Fruit fly (Drosophila melanogaster): ENCODE data around the gene Obp93a.

Gene Obp93a

dm6 chr3R:21129617-21130016 is at the start of gene Obp93a:
TSS of gene Obp93a (minus strand) at chr3R:21129717.
- TF ChIP-seq insv (optimal IDR thresholded peaks at IDR 0.05), result no peak
- TF ChIP-seq Sin3A (optimal IDR thresholded peaks at IDR 0.05), result no peak
- no peak for TF ChIP-seq ttk (optimal IDR thresholded peaks at IDR 0.05)
- no peak for TF ChIP-seq psq (optimal IDR thresholded peaks at IDR 0.05)
- TF ChIP-seq Myc (optimal IDR thresholded peaks at IDR 0.05), result no peak
- no peak for TF ChIP-seq h (optimal IDR thresholded peaks at IDR 0.05)

- TF ChIP-seq ttk (optimal IDR thresholded peaks at IDR 0.05) (no peak), psq (optimal IDR thresholded peaks at IDR 0.05) (no peak), insv (optimal IDR thresholded peaks at IDR 0.05) (no peak), h (optimal IDR thresholded peaks at IDR 0.05) (no peak), Sin3A (optimal IDR thresholded peaks at IDR 0.05) (no peak), Myc (optimal IDR thresholded peaks at IDR 0.05) (no peak)
Observed at dm6 chr3R:21176663-21177145, 47.2 kb upstream of the Obp93a start.

DNA sequence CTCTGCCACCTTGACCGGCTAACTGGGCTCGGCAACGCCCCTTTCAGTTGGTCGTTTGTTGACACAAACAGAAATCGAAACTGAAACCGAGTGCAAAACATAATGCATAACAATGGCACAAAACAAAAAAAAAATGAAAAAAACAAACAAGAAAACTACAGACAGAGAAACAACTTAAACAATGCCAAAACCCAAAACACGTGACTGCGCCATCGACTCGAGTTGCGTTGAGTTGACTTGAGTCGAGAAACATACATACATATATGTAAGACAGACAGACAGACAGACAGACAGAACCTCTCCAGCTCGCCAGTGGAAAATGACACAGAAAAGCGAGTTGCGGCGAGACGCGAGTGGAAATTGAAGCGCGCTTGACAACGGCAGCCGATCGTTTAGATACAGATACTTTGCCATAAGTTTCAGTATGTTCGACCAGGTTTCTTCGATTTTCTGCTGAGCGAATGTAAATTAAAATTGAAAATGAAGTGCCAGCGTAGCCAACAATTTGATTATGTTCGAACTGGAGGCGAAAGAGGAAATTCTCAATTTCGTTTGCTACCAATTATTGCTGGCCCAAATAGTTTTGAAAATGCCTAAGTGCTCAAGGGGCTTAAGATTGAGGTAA is 40.1 kb upstream of the Obp93a start:
- no peak for TF ChIP-seq insv (optimal IDR thresholded peaks at IDR 0.05)
- no peak for TF ChIP-seq ttk (optimal IDR thresholded peaks at IDR 0.05)
- no peak for TF ChIP-seq psq (optimal IDR thresholded peaks at IDR 0.05)
- no peak for TF ChIP-seq Sin3A (optimal IDR thresholded peaks at IDR 0.05)
- no peak for TF ChIP-seq h (optimal IDR thresholded peaks at IDR 0.05)
- TF ChIP-seq Myc (optimal IDR thresholded peaks at IDR 0.05), result no peak

dm6 chr3R:21168105-21168504 is 38.6 kb upstream of the Obp93a start, which contains the start of gene Snmp1:
TSS of gene Snmp1 (minus strand) at chr3R:21168205.
- TF ChIP-seq insv (optimal IDR thresholded peaks at IDR 0.05) (no peak), h (optimal IDR thresholded peaks at IDR 0.05) (no peak), psq (optimal IDR thresholded peaks at IDR 0.05) (no peak), ttk (optimal IDR thresholded peaks at IDR 0.05) (no peak), Myc (optimal IDR thresholded peaks at IDR 0.05) (no peak), Sin3A (optimal IDR thresholded peaks at IDR 0.05) (no peak)

DNA sequence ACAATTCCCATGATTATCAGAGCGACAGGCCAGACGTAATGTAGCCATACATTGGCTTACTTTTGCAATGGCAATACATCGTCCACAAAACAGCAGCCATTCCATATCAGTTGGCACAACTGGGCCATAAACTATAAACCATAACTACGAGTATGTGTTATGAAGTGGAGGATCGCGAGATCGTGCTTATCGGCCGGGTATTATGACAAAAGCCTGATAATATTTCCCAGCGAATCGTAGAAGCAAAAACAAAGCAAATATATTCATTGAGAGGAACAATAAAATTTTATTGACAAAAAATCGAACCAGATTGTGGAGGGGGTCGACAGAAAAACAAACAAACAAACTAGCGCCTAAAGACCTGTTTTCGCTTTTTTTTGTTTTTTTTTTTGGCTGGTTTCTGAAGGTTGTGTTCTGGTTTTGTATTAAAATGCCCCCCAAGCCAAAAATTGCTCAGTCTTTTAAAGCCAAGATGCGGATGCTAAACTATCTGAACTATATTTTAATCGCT is 33.9 kb upstream of the Obp93a start, which contains the start of gene CG5810:
TSS of gene CG5810 (plus strand) at position 461 of the 511 bp plus-strand sequence.
- TF ChIP-seq ttk (optimal IDR thresholded peaks at IDR 0.05) (no peak), h (optimal IDR thresholded peaks at IDR 0.05) (no peak), Myc (optimal IDR thresholded peaks at IDR 0.05) (no peak), insv (optimal IDR thresholded peaks at IDR 0.05) (no peak), Sin3A (optimal IDR thresholded peaks at IDR 0.05) (no peak), psq (optimal IDR thresholded peaks at IDR 0.05) (no peak)

DNA sequence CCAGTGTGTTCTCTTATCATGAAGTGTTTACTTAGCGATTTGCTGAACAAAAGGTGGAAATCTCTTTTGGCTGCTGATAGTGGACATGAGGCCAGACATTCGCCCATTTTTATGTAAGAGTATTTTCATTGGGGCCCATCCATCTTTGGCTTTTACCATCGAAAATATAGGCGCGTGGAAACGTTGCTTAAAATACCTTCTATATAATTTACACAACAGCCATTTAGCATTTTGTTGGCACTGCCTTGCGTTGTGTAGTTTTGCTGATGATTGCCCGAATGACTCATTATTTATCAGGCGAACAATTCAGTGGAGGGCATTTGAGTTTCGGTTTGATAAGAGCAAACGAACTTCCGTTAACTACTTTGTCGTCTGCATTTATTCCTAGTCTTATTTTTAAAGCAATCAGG is 32.1 kb upstream of the Obp93a start:
- TF ChIP-seq ttk (optimal IDR thresholded peaks at IDR 0.05) (no peak), Myc (optimal IDR thresholded peaks at IDR 0.05) (no peak), Sin3A (optimal IDR thresholded peaks at IDR 0.05) (no peak), h (optimal IDR thresholded peaks at IDR 0.05) (no peak), insv (optimal IDR thresholded peaks at IDR 0.05) (no peak), psq (optimal IDR thresholded peaks at IDR 0.05) (no peak)

DNA sequence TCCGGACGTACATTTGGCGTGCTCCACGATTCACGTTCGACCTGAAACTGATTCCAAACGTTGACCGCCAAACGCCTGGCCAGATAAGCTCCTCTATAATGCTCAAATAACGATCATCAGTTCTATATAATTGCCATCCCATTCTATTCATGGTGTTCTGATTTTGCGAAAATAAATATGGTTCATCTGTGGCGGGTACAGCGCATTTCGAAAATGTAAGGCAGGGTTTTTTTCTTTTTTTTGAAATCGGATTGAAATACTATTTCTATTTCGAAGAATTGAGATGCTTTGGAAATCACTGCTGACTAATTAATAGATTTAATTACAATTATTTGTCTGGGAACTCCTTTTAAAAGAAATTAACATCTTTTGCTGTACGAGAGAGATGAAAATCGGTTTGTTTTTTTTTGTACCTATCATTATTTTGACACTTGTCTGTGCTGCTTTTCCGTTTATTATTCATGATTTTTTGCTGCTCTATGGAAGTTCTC is 31.6 kb upstream of the Obp93a start, which contains the start of gene cDIP:
TSS of gene cDIP (minus strand) at position 51 of the 491 bp plus-strand sequence.
- TF ChIP-seq insv (optimal IDR thresholded peaks at IDR 0.05) (no peak), Myc (optimal IDR thresholded peaks at IDR 0.05) (no peak), Sin3A (optimal IDR thresholded peaks at IDR 0.05) (no peak), psq (optimal IDR thresholded peaks at IDR 0.05) (no peak), ttk (optimal IDR thresholded peaks at IDR 0.05) (no peak), h (optimal IDR thresholded peaks at IDR 0.05) (no peak)

dm6 chr3R:21158643-21159042 is 29.1 kb upstream of the Obp93a start:
- no peak for TF ChIP-seq psq (optimal IDR thresholded peaks at IDR 0.05)

DNA sequence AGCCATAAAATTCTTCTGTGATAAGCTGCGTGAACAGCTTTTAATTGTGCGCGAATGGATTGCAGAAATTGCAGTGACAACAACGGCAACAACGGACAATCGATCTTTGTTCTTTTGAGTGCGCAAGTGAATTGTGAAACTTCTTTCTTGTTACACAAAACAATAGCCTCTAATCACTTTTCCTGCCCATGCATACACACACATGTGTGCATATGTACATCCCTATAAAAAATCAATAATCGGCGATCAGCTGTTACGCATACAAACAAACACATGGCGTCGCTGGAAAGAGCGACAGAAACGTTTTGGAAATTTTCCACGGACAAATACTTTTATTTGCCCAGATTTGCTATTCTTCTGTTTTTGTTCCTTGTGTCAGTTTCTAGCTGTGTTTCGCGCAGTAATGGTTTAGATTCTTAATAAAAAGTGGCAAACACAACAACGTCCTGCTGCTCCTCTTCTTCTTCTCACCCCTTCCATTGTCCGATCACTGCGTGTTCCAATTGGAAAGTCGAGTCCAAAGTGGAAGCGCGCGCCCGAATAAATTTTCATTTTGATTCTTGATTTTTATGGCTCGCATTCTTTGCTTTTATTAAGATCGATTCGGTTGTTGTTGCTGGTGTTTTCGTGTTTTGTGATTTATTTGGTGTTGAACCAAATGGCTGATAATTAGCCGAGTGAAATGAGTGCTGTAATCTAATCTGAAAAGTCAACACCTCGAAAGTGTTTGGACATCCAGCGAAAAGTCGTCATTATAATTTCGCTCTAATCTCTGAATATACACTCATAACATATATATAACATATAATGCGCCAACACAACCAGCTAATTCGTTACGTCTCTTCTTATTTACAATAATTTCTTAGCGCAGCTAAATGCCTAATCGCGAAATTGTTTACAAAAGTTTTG is 27.3 kb upstream of the Obp93a start:
- TF ChIP-seq insv (optimal IDR thresholded peaks at IDR 0.05) (no peak), h (optimal IDR thresholded peaks at IDR 0.05) (no peak), Sin3A (optimal IDR thresholded peaks at IDR 0.05) (no peak), Myc (optimal IDR thresholded peaks at IDR 0.05) (no peak)

DNA sequence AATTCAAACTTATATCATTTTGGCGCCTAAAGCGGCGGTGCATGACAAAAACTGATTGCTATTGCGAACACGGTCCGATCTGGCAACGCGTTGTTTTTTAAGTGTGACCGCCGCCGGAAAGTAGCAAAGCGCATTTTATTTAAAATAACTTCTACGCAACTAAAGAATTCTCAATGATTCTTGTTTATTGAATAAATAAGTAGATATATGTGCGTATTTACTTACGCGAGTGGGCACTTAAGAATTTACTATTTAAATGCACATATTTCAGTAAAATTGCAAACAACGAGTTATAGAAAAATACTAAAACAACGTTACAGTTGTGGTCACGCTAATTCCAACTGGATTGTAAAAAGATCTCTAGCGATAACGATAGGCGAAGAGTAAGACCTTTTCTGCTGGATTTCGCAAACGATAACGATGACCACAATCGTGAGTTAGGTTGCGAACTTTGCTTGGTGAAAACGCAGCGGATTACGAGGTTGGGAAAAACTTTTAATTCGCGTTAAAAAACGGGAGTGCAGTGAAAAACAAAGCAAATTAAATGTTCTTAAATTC is 26.5 kb upstream of the Obp93a start:
- TF ChIP-seq Myc (optimal IDR thresholded peaks at IDR 0.05), result no peak
- no peak for TF ChIP-seq h (optimal IDR thresholded peaks at IDR 0.05)
- no peak for TF ChIP-seq psq (optimal IDR thresholded peaks at IDR 0.05)
- TF ChIP-seq insv (optimal IDR thresholded peaks at IDR 0.05), result no peak
- TF ChIP-seq ttk (optimal IDR thresholded peaks at IDR 0.05), result no peak

dm6 chr3R:21154130-21154529 is 24.6 kb upstream of the Obp93a start:
- TF ChIP-seq Myc (optimal IDR thresholded peaks at IDR 0.05) (no peak), psq (optimal IDR thresholded peaks at IDR 0.05) (no peak), Sin3A (optimal IDR thresholded peaks at IDR 0.05) (no peak), insv (optimal IDR thresholded peaks at IDR 0.05) (no peak), h (optimal IDR thresholded peaks at IDR 0.05) (no peak), ttk (optimal IDR thresholded peaks at IDR 0.05) (no peak)

- TF ChIP-seq Sin3A (optimal IDR thresholded peaks at IDR 0.05) (no peak), Myc (optimal IDR thresholded peaks at IDR 0.05) (no peak), psq (optimal IDR thresholded peaks at IDR 0.05) (no peak), insv (optimal IDR thresholded peaks at IDR 0.05) (no peak), ttk (optimal IDR thresholded peaks at IDR 0.05) (no peak), h (optimal IDR thresholded peaks at IDR 0.05) (no peak)
Observed at dm6 chr3R:21152856-21153278, 23.4 kb upstream of the Obp93a start.
